Fruit fly (Drosophila melanogaster): Measurements from ENCODE around the gene p38b.

DNA sequence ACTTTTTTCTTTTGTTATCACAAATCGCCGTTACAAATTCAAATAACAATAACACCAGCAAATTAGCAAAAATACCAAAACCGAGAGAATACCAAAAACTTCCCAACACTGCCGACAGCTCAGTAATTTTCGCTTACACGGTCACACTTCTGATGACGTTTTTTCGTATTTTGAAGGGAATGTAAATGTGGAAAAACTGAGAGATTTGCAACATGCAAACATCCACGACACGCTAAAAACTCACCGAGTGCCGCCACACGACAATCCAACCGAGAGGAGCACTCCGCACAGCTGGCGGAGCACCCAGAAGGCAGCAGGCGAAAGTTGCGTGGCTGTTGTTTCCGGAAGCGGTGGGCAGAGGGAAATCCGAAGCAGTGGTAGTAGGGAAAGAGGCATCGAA lies 12.9 kb downstream of the p38b start, which contains the start of gene Sec71:
- no peak for TF ChIP-seq CG8478 (optimal IDR thresholded peaks at IDR 0.05)
- TF ChIP-seq CTCF (optimal IDR thresholded peaks at IDR 0.05), result no peak
